Worm (Caenorhabditis elegans): ENCODE results near the gene DC2.5.
"Not testable (repeated sequence)": the region's sequence is repeated elsewhere in the genome, so short reads cannot be mapped to it uniquely, and the experiment has no call there.

ce11 chrV:212687-213086, at the start of gene DC2.5:
- not testable (repeated sequence) for TF ChIP-seq lin-35 (GFP tag; optimal IDR thresholded peaks at IDR 0.05); ztf-3 (GFP tag; optimal IDR thresholded peaks at IDR 0.05); lag-1 (GFP tag; IDR thresholded peaks at IDR 0.05); Y67H2A.10 (GFP tag; conservative IDR thresholded peaks at IDR 0.05); nhr-120 (GFP tag; IDR thresholded peaks at IDR 0.05); nhr-179 (tag; optimal IDR thresholded peaks at IDR 0.05); sea-2 (GFP tag; IDR thresholded peaks at IDR 0.05); B0035.1 (tag; optimal IDR thresholded peaks at IDR 0.05); ceh-40 (GFP tag; IDR thresholded peaks at IDR 0.05); ztf-25 (GFP tag; IDR thresholded peaks at IDR 0.05); snpc-4 (GFP tag; optimal IDR thresholded peaks at IDR 0.05); snpc-4 (tag; optimal IDR thresholded peaks at IDR 0.05); ets-4 (GFP tag; optimal IDR thresholded peaks at IDR 0.05)
